Fruit fly (Drosophila melanogaster) Kc167 (cell line): ENCODE data around the gene Vps60.

Experiments used
- Myc ChIP-seq: fragments of >200 bp; optimal IDR thresholded peaks from 2 replicates; lab custom pipeline; 2017; ENCODE audit warnings: missing external identifiers
- Sin3A ChIP-seq: fragments of >200 bp; optimal IDR thresholded peaks from 2 replicates; lab custom pipeline; 2018; ENCODE audit warnings: missing external identifiers
- h ChIP-seq: fragments of >200 bp; optimal IDR thresholded peaks from 3 replicates; lab custom pipeline; 2018; ENCODE audit warnings: missing external identifiers
- insv ChIP-seq: fragments of >200 bp; optimal IDR thresholded peaks from 3 replicates; lab custom pipeline; 2018; ENCODE audit warnings: missing external identifiers
- psq ChIP-seq: fragments of >200 bp; optimal IDR thresholded peaks from 2 replicates; lab custom pipeline; 2017; ENCODE audit warnings: missing external identifiers
- ttk ChIP-seq: sonication (Bioruptor generic); optimal IDR thresholded peaks from 2 replicates; lab custom pipeline; 2017; ENCODE audit warnings: missing external identifiers

The Vps60 gene

DNA sequence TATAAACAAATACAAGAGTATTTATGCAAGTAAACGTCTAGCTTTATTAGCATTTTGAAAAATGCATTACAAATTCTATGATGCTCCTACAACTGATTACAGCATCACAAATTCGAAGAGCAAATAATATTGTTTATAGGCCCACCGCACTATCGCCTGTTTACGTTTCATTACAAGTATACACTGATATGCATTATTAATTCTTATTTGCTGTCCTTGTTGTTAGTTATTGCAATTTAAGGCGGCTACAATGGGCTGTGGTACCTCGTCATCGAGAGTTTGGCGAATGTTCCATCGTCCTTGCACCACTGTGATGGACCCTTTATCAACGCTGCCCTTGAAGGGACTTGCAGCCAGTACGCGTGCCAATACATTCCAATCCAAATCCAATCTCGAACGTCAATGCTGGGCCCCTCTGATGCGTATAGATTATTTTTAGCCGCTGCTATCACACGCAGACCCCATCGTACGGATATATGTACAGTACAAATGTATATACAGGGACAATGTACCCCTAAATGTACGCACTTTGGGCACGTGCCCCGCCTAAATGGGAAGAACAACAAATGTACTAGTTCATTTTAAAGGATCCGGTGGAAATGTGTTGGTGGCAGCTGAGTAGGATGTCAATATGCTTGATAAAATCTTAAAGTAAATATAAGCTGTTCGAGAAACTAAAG is 35.4 kb upstream of the Vps60 start:
- TF ChIP-seq insv (lab: Kevin White, UChicago) (no peak), psq (lab: Kevin White, UChicago) (no peak), h (lab: Kevin White, UChicago) (no peak), ttk (lab: Kevin White, UChicago) (no peak), Sin3A (lab: Kevin White, UChicago) (no peak), Myc (no peak)

DNA sequence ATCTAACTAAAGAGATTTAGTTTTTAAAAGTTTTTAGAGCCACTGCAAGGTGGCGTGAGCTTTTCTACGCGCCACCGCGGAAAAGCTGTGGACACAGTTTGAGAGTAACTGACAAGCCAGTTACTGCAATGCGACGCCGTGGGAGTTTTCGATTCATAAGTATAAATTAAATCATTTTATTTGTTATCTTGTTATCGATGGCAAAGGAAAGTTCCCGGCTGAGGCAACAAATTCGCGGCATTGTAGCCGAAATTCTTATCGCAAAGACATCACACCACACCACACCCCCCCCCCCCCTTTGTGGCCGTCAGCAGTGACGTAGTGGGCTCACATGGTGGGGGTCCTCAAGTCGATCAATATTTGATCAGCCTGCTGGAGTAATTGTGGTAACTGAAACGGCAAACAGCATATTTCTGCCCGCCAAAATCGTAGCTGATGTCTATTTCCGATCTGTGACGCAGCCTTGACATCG is 34.4 kb upstream of the Vps60 start:
- no peak for TF ChIP-seq insv (lab: Kevin White, UChicago)
- TF ChIP-seq Myc: no peak
- TF ChIP-seq ttk (lab: Kevin White, UChicago): no peak
- TF ChIP-seq Sin3A (lab: Kevin White, UChicago): no peak
- TF ChIP-seq psq (lab: Kevin White, UChicago): no peak

DNA sequence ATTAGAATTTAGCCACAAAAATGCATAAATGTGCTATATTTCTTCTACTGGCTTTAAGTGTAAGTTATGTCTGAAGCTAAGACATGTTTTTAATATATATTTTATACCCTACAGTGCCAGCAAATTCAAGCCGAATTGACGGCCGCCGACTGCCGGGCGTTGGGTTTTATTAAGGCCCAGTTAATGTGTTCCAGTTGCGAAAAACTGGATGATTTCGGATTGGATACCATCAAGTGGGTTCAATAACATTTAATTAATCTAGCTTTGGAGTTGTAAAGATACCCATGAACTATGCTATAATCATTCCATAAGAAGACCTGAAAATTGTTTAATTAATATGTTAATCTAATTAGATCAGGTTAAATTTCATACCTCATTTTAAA is 33.2 kb upstream of the Vps60 start:
- no peak for TF ChIP-seq Myc
- no peak for TF ChIP-seq psq (lab: Kevin White, UChicago)
- no peak for TF ChIP-seq ttk (lab: Kevin White, UChicago)
- no peak for TF ChIP-seq insv (lab: Kevin White, UChicago)
- no peak for TF ChIP-seq h (lab: Kevin White, UChicago)
- no peak for TF ChIP-seq Sin3A (lab: Kevin White, UChicago)

DNA sequence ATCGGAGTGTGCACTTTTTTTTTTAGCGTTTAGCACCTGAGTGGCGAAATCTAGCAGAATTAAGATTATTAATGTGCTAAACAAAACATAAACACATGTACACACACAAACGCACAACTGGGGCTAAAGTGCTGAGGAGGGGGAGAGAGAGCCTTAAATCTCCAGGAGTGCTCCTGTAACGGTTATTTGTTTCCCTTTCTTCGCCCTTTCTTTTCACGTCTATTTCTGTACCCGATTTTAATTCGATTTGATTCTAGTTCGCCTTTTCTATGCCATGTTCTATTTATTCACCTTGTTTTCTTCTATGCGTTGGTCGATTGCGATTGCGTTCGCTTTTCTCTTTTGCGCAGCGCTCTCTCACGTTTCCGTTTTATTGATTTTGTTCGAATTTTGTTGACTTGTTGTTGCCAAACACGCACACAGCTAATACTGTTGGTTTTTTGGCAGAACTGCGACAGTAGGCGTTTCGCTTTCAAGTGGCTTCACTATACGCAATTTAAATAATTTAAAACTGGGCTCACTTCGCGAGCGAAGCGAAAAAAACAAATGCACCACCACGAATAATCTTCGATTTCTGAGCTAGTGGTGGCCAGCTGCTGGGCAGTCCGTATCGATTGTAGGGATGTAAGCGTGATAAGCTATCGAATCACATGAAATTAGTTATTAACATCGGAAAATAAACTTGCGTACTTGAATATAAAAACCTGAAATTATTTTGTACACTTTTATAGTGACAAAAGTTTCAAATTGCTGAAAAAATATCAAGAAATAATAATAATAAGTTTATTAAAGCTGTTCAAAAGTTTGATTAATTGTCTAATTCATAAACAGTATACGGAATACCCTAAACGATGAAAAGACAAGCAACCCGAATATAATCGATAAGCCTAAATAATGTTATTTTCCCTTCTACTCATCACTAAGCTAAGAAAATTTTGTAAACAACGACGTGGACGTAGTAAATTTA is 32.6 kb upstream of the Vps60 start, which contains the start of the genes Krn, Ndfip and CG7484:
Gene Krn, minus strand, starts transcription at position 580 of the 967 bp plus-strand sequence.
Gene Ndfip, minus strand, starts transcription at position 580 of the 967 bp plus-strand sequence.
Gene CG7484, plus strand, starts transcription at position 917 of the 967 bp plus-strand sequence.
- TF ChIP-seq Myc (no peak), insv (lab: Kevin White, UChicago) (no peak), ttk (lab: Kevin White, UChicago) (no peak), psq (lab: Kevin White, UChicago) (no peak), Sin3A (lab: Kevin White, UChicago) (no peak), h (lab: Kevin White, UChicago) (no peak)

DNA sequence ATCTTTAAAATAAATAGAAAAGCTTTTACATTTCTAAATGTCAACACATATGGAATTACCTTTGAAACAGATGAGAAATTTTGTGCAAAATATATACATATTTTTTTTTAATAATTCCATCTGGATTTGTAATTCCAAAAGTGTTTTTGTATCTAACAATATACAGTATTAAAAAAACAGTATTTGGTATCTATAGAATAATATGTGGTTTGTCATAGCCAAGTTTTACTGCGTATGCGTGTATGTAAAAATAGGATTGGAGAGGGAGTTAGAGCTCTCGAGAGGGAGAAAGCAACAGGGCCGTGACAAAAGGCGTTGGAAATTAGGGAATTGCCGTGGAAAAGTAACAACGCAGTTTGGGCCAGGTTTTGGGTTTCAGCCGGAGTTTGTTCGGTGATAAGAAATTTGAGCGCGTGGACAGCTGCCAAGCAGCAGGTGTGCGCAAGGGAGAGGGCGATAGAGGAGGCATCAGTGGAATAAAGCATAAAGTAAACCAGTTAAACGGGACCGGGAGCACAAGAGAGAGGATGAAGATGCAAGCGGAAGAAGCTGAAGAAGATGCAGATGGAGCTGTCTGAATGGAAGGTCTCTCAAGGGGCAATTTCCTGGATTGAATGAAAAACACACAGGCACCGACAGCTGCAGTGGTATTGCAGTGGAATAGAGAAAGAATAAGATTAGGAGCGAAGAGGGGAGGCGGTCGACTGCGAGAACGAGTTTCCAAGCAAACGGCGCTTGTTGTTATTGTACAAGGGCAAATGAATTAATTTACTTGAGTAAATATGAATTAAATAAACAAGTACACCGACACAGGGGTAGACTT is 31.7 kb upstream of the Vps60 start:
- TF ChIP-seq insv (lab: Kevin White, UChicago) (no peak), h (lab: Kevin White, UChicago) (no peak), Sin3A (lab: Kevin White, UChicago) (no peak), psq (lab: Kevin White, UChicago) (no peak), ttk (lab: Kevin White, UChicago) (no peak), Myc (no peak)

DNA sequence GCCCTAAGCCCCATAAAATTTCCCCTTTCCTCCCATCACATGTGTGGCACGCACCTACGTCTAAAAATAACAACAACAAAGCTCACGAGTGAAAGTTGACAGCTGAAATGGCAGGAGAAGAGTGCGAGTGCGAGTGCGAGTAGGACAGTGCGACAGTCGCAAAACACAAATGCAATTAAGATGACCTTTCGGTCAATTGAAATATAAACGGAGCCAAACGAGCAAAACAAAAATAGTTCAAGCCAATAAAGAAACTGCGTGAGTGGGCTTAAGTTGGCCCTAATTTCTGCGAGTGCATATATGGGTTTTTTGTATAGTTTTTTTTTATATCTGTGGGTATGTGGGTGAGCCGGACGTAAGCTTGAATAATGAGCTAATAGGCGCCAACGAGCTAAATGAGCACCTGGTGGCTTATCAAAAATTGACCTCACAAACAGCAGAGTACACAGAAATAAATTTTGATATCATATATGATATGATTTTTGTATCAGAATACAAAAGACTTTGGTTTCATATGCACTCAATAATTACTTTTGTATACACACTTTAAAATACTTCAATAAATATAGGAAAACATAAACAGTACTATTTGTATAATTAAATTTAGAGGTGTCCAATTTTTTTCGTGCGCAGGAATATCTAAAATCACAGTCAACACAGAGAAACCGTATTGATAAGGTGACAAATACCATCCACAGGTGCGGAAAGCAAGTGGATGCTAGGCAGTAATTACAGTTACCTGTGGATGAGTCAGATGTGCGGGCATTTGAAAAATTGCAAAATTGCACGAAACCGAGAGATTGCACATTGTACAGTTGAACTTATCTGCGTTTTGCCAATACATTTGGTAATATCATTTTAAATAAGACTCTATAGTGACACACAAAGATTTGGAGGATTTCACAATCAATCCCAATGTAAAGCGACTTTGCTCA is 30.6 kb upstream of the Vps60 start:
- no peak for TF ChIP-seq psq (lab: Kevin White, UChicago)
- TF ChIP-seq h (lab: Kevin White, UChicago): no peak
- TF ChIP-seq ttk (lab: Kevin White, UChicago): no peak
- no peak for TF ChIP-seq Sin3A (lab: Kevin White, UChicago)
- no peak for TF ChIP-seq insv (lab: Kevin White, UChicago)
- TF ChIP-seq Myc: no peak

DNA sequence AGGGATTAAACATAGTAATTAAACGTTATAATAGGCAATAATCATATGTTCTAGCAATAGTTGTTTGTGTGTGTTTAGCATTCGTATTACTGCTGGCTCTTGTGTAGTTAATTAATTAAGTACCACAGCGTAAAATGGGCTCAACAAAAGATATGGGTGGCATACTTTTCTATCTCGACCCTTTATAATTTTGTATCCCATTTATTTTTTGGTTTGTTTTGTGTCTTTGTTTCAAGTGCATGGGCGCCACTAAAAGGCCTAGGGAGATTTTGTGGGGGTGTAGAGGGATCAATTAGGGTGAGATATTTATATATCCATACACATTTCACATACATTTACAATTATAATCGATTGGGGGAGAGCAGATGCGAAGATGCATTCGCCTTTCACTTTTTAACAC is 26.1 kb upstream of the Vps60 start:
- TF ChIP-seq Sin3A (lab: Kevin White, UChicago): no peak
- no peak for TF ChIP-seq insv (lab: Kevin White, UChicago)
- TF ChIP-seq Myc: no peak
- no peak for TF ChIP-seq ttk (lab: Kevin White, UChicago)
- no peak for TF ChIP-seq psq (lab: Kevin White, UChicago)
- no peak for TF ChIP-seq h (lab: Kevin White, UChicago)

DNA sequence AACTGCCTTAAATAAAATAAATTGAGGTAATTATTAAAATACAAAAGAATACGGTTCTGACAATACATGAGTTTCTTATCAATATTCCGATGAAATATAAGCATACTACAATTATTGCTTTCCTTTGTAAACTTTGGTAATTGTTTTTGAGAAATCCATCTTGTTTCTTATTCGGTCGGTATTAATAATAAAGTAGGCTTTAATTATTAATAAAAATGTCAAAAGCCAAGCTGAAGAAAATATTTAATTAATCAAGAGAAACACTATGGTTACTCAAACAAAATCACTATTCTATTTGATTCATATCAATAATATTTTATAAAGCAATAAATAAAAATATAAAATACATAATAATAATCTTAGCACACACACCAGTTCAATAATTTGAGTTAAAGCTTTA is 25.2 kb upstream of the Vps60 start, which contains the start of gene CG43085:
Gene CG43085, minus strand, starts transcription at position 101 of the 400 bp plus-strand sequence.
- TF ChIP-seq psq (lab: Kevin White, UChicago) (no peak), Myc (no peak), Sin3A (lab: Kevin White, UChicago) (no peak), insv (lab: Kevin White, UChicago) (no peak), h (lab: Kevin White, UChicago) (no peak)

DNA sequence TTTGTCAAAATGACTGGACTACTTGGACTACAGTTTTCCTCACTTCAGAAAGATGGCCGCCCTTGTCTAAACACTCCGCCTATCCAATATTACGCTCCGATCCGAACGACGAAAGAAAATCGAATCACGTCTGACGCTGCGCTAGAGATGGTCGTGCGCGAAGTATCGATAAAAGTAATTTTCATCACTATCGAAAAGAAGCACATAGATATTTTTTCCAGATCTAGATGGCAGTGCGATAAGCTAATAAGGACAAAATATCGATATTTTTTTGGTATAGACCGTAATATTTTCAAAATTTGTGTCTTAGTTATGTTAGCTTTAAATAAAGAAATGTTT is 23.4 kb upstream of the Vps60 start, which contains the start of gene Pep:
Gene Pep, minus strand, starts transcription at position 131 of the 339 bp plus-strand sequence.
- TF ChIP-seq insv (lab: Kevin White, UChicago) (no peak), psq (lab: Kevin White, UChicago) (no peak), ttk (lab: Kevin White, UChicago) (no peak), Sin3A (lab: Kevin White, UChicago) (no peak), Myc (no peak), h (lab: Kevin White, UChicago) (no peak)
